Fruit fly (Drosophila melanogaster) whole organism, embryonic: ENCODE data around the gene Ctr9.

Experiments
- CG1832 ChIP-seq: fragments of 200-800 bp; sonication (Bioruptor generic); optimal IDR thresholded peaks from 2 replicates; lab custom pipeline; 2017; ENCODE audit warnings: missing biosample characterization, mild to moderate bottlenecking, missing genetic modification characterization, inconsistent platforms
- CG2889 ChIP-seq: fragments of 200-800 bp; sonication (Bioruptor generic); IDR thresholded peaks from 3 replicates; pipeline ENCODE4 v1.3.6; 2022; ENCODE audit warnings: missing biosample characterization, missing genetic modification characterization
- Camta ChIP-seq: fragments of 200-800 bp; sonication (Bioruptor generic); optimal IDR thresholded peaks from 2 replicates; lab custom pipeline; 2016; ENCODE audit warnings: missing biosample characterization, missing genetic modification characterization
- mirr ChIP-seq: fragments of 200-800 bp; sonication (Bioruptor generic); optimal IDR thresholded peaks from 3 replicates; lab custom pipeline; 2018; ENCODE audit warnings: missing biosample characterization, mild to moderate bottlenecking, missing genetic modification characterization
- row ChIP-seq: fragments of 200-800 bp; sonication (Bioruptor generic); IDR thresholded peaks from 3 replicates; pipeline ENCODE4 v1.3.6; 2022; ENCODE audit warnings: missing biosample characterization, missing genetic modification characterization
- sc ChIP-seq, 3 experiments: fragments of >200 bp in 2 of 3; fragments of 200-800 bp in 1 of 3; sonication (Bioruptor generic) in 1 of 3; optimal IDR thresholded peaks; 2 replicates in 2 of 3; 3 replicates in 1 of 3; lab custom pipeline; 2017; ENCODE audit warnings: mild to moderate bottlenecking in 1 of 3, missing biosample characterization in 1 of 3, missing genetic modification characterization in 1 of 3, missing genetic modification reagents in 1 of 3
- sr ChIP-seq: fragments of 200-800 bp; sonication (Bioruptor generic); IDR thresholded peaks from 3 replicates; pipeline ENCODE4 v1.3.6; 2022; ENCODE audit warnings: missing biosample characterization, missing genetic modification characterization

- TF ChIP-seq CG1832 = no peak
- TF ChIP-seq sr (GFP tag; lab: Robert Waterston, UW) = no peak
- no peak for TF ChIP-seq row (GFP tag; lab: Robert Waterston, UW)
- no peak for TF ChIP-seq CG2889 (GFP tag; lab: Robert Waterston, UW)
- TF ChIP-seq mirr (GFP tag; lab: Kevin White, UChicago) = no peak
- TF ChIP-seq Camta (GFP tag; lab: Kevin White, UChicago) = no peak
- no peak for TF ChIP-seq sc (optimal IDR thresholded peaks at IDR 0.05; lab: Kevin White, UChicago)
- no peak for TF ChIP-seq sc (GFP tag; optimal IDR thresholded peaks at IDR 0.05; lab: Kevin White, UChicago)
These were observed 47.2 kb downstream of the Ctr9 start for dm6 chr3L:1354214-1354613.
